Worm (Caenorhabditis elegans) whole organism, L2 larva: Measurements from ENCODE around the gene C30G4.2.

ENCODE experiments used
- F13H6.1 ChIP-seq: sonication (generic microtip); optimal IDR thresholded peaks from 2 replicates; lab custom pipeline; 2016; ENCODE audit warnings: missing genetic modification characterization, missing compliant biosample characterization
- R02D3.7 ChIP-seq: fragments of 150-350 bp; optimal IDR thresholded peaks from 2 replicates; lab custom pipeline; 2014; ENCODE audit warnings: missing biosample characterization, missing genetic modification characterization
- Y55F3AM.14 ChIP-seq: fragments of 200-800 bp; sonication (Bioruptor generic); optimal IDR thresholded peaks from 2 replicates; lab custom pipeline; 2018; ENCODE audit warnings: mild to moderate bottlenecking, missing genetic modification characterization, missing compliant biosample characterization
- ZK546.5 ChIP-seq: sonication (generic microtip); optimal IDR thresholded peaks from 2 replicates; lab custom pipeline; 2017; ENCODE audit warnings: missing biosample characterization, missing genetic modification characterization
- alr-1 ChIP-seq: fragments of 150-350 bp; optimal IDR thresholded peaks from 2 replicates; lab custom pipeline; 2014; ENCODE audit warnings: missing biosample characterization, missing genetic modification characterization
- aly-2 ChIP-seq: fragments of 150-350 bp; optimal IDR thresholded peaks from 2 replicates; lab custom pipeline; 2014; ENCODE audit warnings: missing biosample characterization, missing genetic modification characterization
- ama-1 ChIP-seq: fragments of 150-350 bp; optimal IDR thresholded peaks from 2 replicates; lab custom pipeline; 2018; ENCODE audit warnings: inconsistent platforms
- blmp-1 ChIP-seq: sonication (generic microtip); optimal IDR thresholded peaks from 2 replicates; lab custom pipeline; 2017; ENCODE audit warnings: missing genetic modification characterization, mild to moderate bottlenecking, missing compliant biosample characterization, antibody characterized with exemption, moderate library complexity; ENCODE audit not compliant: insufficient read depth
- ceh-16 ChIP-seq: fragments of 150-350 bp; optimal IDR thresholded peaks from 2 replicates; lab custom pipeline; 2014; ENCODE audit warnings: missing biosample characterization, missing genetic modification characterization
- egl-27 ChIP-seq: sonication (generic microtip); optimal IDR thresholded peaks from 3 replicates; lab custom pipeline; 2017; ENCODE audit warnings: missing biosample characterization, missing genetic modification reagents, missing genetic modification characterization
- elt-1 ChIP-seq: fragments of 150-350 bp; optimal IDR thresholded peaks from 2 replicates; lab custom pipeline; 2014; ENCODE audit warnings: missing biosample characterization, missing genetic modification characterization
- fos-1 ChIP-seq: fragments of 150-350 bp; optimal IDR thresholded peaks from 2 replicates; lab custom pipeline; 2014; ENCODE audit warnings: missing biosample characterization, missing genetic modification characterization
- gmeb-1 ChIP-seq: fragments of 150-350 bp; optimal IDR thresholded peaks from 2 replicates; lab custom pipeline; 2014; ENCODE audit warnings: missing biosample characterization, missing genetic modification characterization
- lsy-2 ChIP-seq, 2 experiments: fragments of 150-350 bp in 1 of 2; sonication (generic microtip) in 1 of 2; optimal IDR thresholded peaks; 2 replicates each; lab custom pipeline; 2014 to 2017; ENCODE audit warnings: missing biosample characterization in 2 of 2, missing genetic modification characterization in 2 of 2
- mbf-1 ChIP-seq: sonication (generic microtip); optimal IDR thresholded peaks from 2 replicates; lab custom pipeline; 2017; ENCODE audit warnings: missing biosample characterization, missing genetic modification characterization
- mdl-1 ChIP-seq, 2 experiments: fragments of 150-350 bp in 1 of 2; sonication (generic microtip) in 1 of 2; optimal IDR thresholded peaks; 2 replicates each; lab custom pipeline; 2017; ENCODE audit warnings: missing biosample characterization in 2 of 2, missing genetic modification characterization in 2 of 2
- nhr-10 ChIP-seq: sonication (generic microtip); optimal IDR thresholded peaks from 2 replicates; lab custom pipeline; 2017; ENCODE audit warnings: missing biosample characterization, missing genetic modification characterization
- nhr-11 ChIP-seq: fragments of 150-350 bp; optimal IDR thresholded peaks from 2 replicates; lab custom pipeline; 2014; ENCODE audit warnings: missing biosample characterization, missing genetic modification characterization
- nhr-12 ChIP-seq: fragments of 150-350 bp; optimal IDR thresholded peaks from 2 replicates; lab custom pipeline; 2014; ENCODE audit warnings: missing biosample characterization, missing genetic modification characterization
- nhr-129 ChIP-seq: fragments of 150-350 bp; optimal IDR thresholded peaks from 2 replicates; lab custom pipeline; 2014; ENCODE audit warnings: missing biosample characterization, missing genetic modification characterization
- nhr-21 ChIP-seq: fragments of 150-350 bp; optimal IDR thresholded peaks from 2 replicates; lab custom pipeline; 2014; ENCODE audit warnings: missing biosample characterization, missing genetic modification characterization
- nhr-23 ChIP-seq: fragments of 150-350 bp; optimal IDR thresholded peaks from 2 replicates; lab custom pipeline; 2014; ENCODE audit warnings: missing biosample characterization, missing genetic modification reagents, missing genetic modification characterization
- nhr-237 ChIP-seq: fragments of 150-350 bp; optimal IDR thresholded peaks from 2 replicates; lab custom pipeline; 2014; ENCODE audit warnings: missing biosample characterization, missing genetic modification characterization
- nhr-25 ChIP-seq: fragments of 150-350 bp; sonication (generic microtip); optimal IDR thresholded peaks from 3 replicates; lab custom pipeline; 2014; ENCODE audit warnings: missing biosample characterization, missing genetic modification characterization
- nhr-77 ChIP-seq: fragments of 150-350 bp; optimal IDR thresholded peaks from 2 replicates; lab custom pipeline; 2014; ENCODE audit warnings: missing biosample characterization, missing genetic modification characterization
- peb-1 ChIP-seq: fragments of 150-350 bp; optimal IDR thresholded peaks from 2 replicates; lab custom pipeline; 2014; ENCODE audit warnings: missing biosample characterization, missing genetic modification characterization
- sem-4 ChIP-seq: fragments of 150-350 bp; optimal IDR thresholded peaks from 2 replicates; lab custom pipeline; 2014; ENCODE audit warnings: missing biosample characterization, missing genetic modification reagents, missing genetic modification characterization
- skn-1 ChIP-seq: sonication (generic microtip); optimal IDR thresholded peaks from 2 replicates; lab custom pipeline; 2017; ENCODE audit warnings: missing biosample characterization, missing genetic modification characterization
- sma-3 ChIP-seq: sonication (generic microtip); optimal IDR thresholded peaks from 2 replicates; lab custom pipeline; 2016; ENCODE audit warnings: missing genetic modification reagents, missing genetic modification characterization, missing compliant biosample characterization
- snpc-4 ChIP-seq: fragments of 150-350 bp; optimal IDR thresholded peaks from 2 replicates; lab custom pipeline; 2014; ENCODE audit warnings: missing biosample characterization, missing genetic modification characterization
- unc-39 ChIP-seq: fragments of 150-350 bp; optimal IDR thresholded peaks from 2 replicates; lab custom pipeline; 2014; ENCODE audit warnings: missing biosample characterization, missing genetic modification characterization
- unc-55 ChIP-seq: fragments of 150-350 bp; sonication (generic microtip); optimal IDR thresholded peaks from 3 replicates; lab custom pipeline; 2014; ENCODE audit warnings: missing biosample characterization, missing genetic modification reagents, missing genetic modification characterization
- unc-62 ChIP-seq: fragments of 150-350 bp; optimal IDR thresholded peaks from 2 replicates; lab custom pipeline; 2014; ENCODE audit warnings: missing biosample characterization, missing genetic modification reagents, missing genetic modification characterization
- zag-1 ChIP-seq: fragments of 150-350 bp; optimal IDR thresholded peaks from 2 replicates; lab custom pipeline; 2014; ENCODE audit warnings: missing biosample characterization, missing genetic modification characterization
- ztf-1 ChIP-seq: fragments of 200-800 bp; sonication (Bioruptor generic); conservative IDR thresholded peaks from 2 replicates; pipeline ENCODE4 v1.3.6; 2022; ENCODE audit warnings: missing genetic modification characterization, missing compliant biosample characterization
- ztf-4 ChIP-seq: fragments of 150-350 bp; optimal IDR thresholded peaks from 2 replicates; lab custom pipeline; 2014; ENCODE audit warnings: missing biosample characterization, missing genetic modification characterization

The C30G4.2 gene

ce11 chrX:17045529-17045928, at the start of gene C30G4.2:
TSS of gene C30G4.2 (minus strand) at chrX:17045629.
- TF ChIP-seq mbf-1 (tag; lab: Kevin White, UChicago) (no peak), R02D3.7 (no peak), F13H6.1 (tag; lab: Kevin White, UChicago) (no peak), alr-1 (tag; lab: Kevin White, UChicago) (no peak), egl-27 (tag; lab: Kevin White, UChicago) (no peak), blmp-1 (tag; lab: Kevin White, UChicago) (no peak), nhr-11 (tag; lab: Kevin White, UChicago) (no peak)

DNA sequence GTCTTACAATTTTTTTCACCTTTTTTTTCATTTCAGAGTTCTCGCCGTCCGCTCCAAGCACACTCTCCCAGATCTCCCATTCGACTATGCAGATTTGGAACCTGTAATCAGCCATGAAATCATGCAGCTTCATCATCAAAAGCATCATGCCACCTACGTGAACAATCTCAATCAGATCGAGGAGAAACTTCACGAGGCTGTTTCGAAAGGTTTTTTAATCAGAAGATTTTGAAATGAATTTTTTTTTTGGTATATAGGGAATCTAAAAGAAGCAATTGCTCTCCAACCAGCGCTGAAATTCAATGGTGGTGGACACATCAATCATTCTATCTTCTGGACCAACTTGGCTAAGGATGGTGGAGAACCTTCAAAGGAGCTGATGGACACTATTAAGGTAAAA, 47.8 kb upstream of the C30G4.2 start, which contains the start of gene C08A9.3:
Gene C08A9.3 (minus strand): TSS at position 101 of the 400 bp plus-strand sequence.
- TF ChIP-seq unc-62 (GFP tag; lab: Kevin White, UChicago), result no peak

DNA sequence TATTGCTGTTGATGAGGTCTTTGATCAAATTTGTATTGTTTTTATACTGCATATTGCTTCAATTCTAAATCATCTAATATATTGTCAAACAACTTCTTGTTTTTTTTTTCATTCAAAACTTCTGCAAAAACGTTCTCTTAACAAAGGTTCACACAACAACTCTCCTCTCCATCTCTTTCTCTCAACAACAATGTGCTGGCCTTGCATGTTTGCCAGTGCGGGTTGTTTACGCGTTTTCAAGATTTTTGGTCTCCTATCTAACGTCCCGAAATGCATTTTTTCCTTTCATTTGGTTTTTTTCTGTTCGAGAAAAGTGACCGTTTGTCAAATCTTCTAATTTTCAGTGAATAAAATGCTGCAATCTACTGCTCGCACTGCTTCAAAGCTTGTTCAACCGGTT, 47.0 kb upstream of the C30G4.2 start, which contains the start of gene sod-3:
Gene sod-3 (plus strand): TSS at position 338 of the 400 bp plus-strand sequence.
- TF ChIP-seq fos-1 (tag; lab: Kevin White, UChicago) (no peak), alr-1 (tag; lab: Kevin White, UChicago) (no peak), nhr-23 (tag; lab: Kevin White, UChicago) (no peak), mdl-1 (tag; optimal IDR thresholded peaks at IDR 0.05; lab: Kevin White, UChicago) (no peak), ceh-16 (no peak), nhr-25 (tag; lab: Kevin White, UChicago) (no peak), nhr-11 (tag; lab: Kevin White, UChicago) (no peak), unc-39 (tag; lab: Kevin White, UChicago) (no peak), nhr-77 (tag; lab: Kevin White, UChicago) (no peak), ama-1 (lab: Kevin White, UChicago) (no peak), nhr-12 (no peak), gmeb-1 (tag; lab: Kevin White, UChicago) (no peak), skn-1 (tag; lab: Kevin White, UChicago) (no peak), zag-1 (tag; lab: Kevin White, UChicago) (no peak), snpc-4 (tag; lab: Kevin White, UChicago) (no peak), blmp-1 (tag; lab: Kevin White, UChicago) (no peak)

ce11 chrX:17080635-17081376, 35.4 kb upstream of the C30G4.2 start, which contains the start of the genes irld-23 and C08A9.10:
TSS of gene irld-23 (minus strand) at chrX:17080685.
TSS of gene C08A9.10 (plus strand) at chrX:17081179.
- no peak for TF ChIP-seq nhr-12
- no peak for TF ChIP-seq nhr-237 (tag; lab: Kevin White, UChicago)
- no peak for TF ChIP-seq fos-1 (tag; lab: Kevin White, UChicago)
- no peak for TF ChIP-seq egl-27 (tag; lab: Kevin White, UChicago)
- TF ChIP-seq lsy-2 (tag; optimal IDR thresholded peaks at IDR 0.05; lab: Kevin White, UChicago), result no peak
- TF ChIP-seq Y55F3AM.14 (GFP tag; lab: Kevin White, UChicago), result no peak
- no peak for TF ChIP-seq ceh-16
- no peak for TF ChIP-seq F13H6.1 (tag; lab: Kevin White, UChicago)
- no peak for TF ChIP-seq peb-1 (tag; lab: Kevin White, UChicago)
- TF ChIP-seq R02D3.7, result no peak
- no peak for TF ChIP-seq sem-4
- no peak for TF ChIP-seq sma-3 (GFP tag; lab: Kevin White, UChicago)
- no peak for TF ChIP-seq nhr-21 (tag; lab: Kevin White, UChicago)
- TF ChIP-seq, all 48 proteins: peak for 0

DNA sequence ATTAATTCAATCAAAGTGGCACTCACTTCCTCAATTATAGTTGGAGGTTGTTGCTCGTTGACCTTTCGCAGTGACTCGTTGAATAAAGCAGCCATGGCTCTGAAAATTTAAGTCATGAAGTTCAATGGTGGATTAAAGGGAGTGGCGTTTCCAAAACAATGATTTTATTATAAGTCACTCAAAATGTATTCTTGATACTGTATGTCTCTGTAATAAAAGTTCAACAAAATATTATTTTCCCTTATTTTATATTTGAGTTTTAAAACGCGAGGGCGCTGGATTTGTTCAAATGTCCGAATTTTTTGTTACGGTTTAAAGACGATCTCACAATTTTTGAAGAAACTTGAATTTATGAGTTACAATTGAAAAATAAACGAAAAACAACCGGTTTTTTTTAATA, 26.7 kb upstream of the C30G4.2 start, which contains the start of gene C30G4.4:
Gene C30G4.4 (minus strand): TSS at position 101 of the 400 bp plus-strand sequence.
- TF ChIP-seq ztf-4 (tag; lab: Kevin White, UChicago) (no peak), mbf-1 (tag; lab: Kevin White, UChicago) (no peak), aly-2 (tag; lab: Kevin White, UChicago) (no peak), snpc-4 (tag; lab: Kevin White, UChicago) (no peak), Y55F3AM.14 (GFP tag; lab: Kevin White, UChicago) (no peak), egl-27 (tag; lab: Kevin White, UChicago) (no peak), nhr-10 (tag; lab: Kevin White, UChicago) (no peak), unc-55 (GFP tag; lab: Kevin White, UChicago) (no peak), elt-1 (tag; lab: Kevin White, UChicago) (no peak), mdl-1 (tag; optimal IDR thresholded peaks at IDR 0.05; lab: Kevin White, UChicago) (no peak), fos-1 (tag; lab: Kevin White, UChicago) (no peak), nhr-23 (tag; lab: Kevin White, UChicago) (no peak), ZK546.5 (no peak), nhr-129 (tag; lab: Kevin White, UChicago) (no peak), alr-1 (tag; lab: Kevin White, UChicago) (no peak), ztf-1 (GFP tag; lab: Robert Waterston, UW) (no peak)
